Worm (Caenorhabditis elegans) whole organism, late embryonic: ENCODE measurements around the gene irld-6.

Source experiments
- K02D7.2 ChIP-seq: sonication (generic microtip); optimal IDR thresholded peaks from 2 replicates; lab custom pipeline; 2017; ENCODE audit warnings: mild to moderate bottlenecking, missing genetic modification characterization, missing compliant biosample characterization
- pax-1 ChIP-seq: fragments of 150-350 bp; optimal IDR thresholded peaks from 2 replicates; lab custom pipeline; 2014; ENCODE audit warnings: missing biosample characterization, missing genetic modification characterization
- tbx-2 ChIP-seq: sonication (generic microtip); optimal IDR thresholded peaks from 2 replicates; lab custom pipeline; 2016; ENCODE audit warnings: missing genetic modification characterization, missing compliant biosample characterization

DNA sequence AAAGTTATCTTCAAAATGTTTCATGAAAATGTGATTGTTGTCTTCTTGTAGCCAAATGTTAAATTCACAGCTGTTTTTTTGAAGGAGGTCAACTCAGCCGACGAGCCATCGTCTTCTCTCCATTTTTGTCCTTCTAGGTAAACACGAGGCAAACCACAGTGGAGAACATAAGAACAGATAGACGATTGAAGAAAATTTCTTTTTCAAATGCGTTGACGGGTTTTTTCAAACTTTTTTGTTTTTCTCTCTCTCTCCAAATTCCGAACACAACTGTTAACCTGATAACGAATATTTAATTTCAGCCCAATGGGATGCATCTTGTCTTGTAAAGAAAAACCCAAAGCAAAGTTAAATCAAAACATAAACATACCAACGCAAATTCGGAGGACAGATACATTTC lies 38.9 kb upstream of the irld-6 start, which contains the start of gene D1054.19:
- no peak for TF ChIP-seq pax-1 (tag; lab: Kevin White, UChicago)
- TF ChIP-seq K02D7.2, result no peak
- no peak for TF ChIP-seq tbx-2 (tag; lab: Kevin White, UChicago)
